Worm (Caenorhabditis elegans): ENCODE results near the gene T05B11.4.

DNA sequence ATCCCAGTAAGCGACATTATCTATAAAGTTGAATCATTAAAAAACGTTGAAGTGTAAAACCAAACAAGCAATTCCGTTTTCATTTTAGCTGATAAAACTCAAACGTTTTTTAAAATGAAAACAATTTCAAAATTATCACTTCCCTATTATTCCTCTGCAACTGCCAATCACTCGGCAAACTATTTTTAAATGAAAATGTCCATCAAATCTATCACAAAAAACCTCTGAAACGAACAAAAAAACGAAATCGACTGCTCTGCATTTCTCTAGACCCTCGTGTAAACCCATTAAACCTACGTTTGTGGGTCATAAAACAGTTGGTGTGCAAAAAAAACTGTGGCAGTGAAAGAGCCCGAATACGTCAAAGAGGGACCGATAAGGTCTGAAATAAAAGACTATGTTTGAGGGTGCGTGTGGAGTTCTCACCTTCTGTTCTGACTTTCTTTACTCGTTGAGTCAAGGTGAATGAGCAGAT, 11.9 kb downstream of the T05B11.4 start, which contains the start of gene fbxl-5:
- no peak for TF ChIP-seq nhr-11 (tag; optimal IDR thresholded peaks at IDR 0.05)
- no peak for TF ChIP-seq pha-4 (tag; optimal IDR thresholded peaks at IDR 0.05)
- TF ChIP-seq ceh-16 (tag; optimal IDR thresholded peaks at IDR 0.05): no peak
- no peak for TF ChIP-seq ztf-4 (tag; optimal IDR thresholded peaks at IDR 0.05)
- TF ChIP-seq ceh-9 (tag; optimal IDR thresholded peaks at IDR 0.05): no peak
- no peak for TF ChIP-seq pqm-1 (tag; optimal IDR thresholded peaks at IDR 0.05)
- TF ChIP-seq ama-1 (optimal IDR thresholded peaks at IDR 0.05): no peak
- TF ChIP-seq nfya-1 (tag; optimal IDR thresholded peaks at IDR 0.05; ENCODE audit: insufficient read depth): no peak
- TF ChIP-seq egl-27 (tag; optimal IDR thresholded peaks at IDR 0.05): no peak
- no peak for TF ChIP-seq nhr-77 (tag; optimal IDR thresholded peaks at IDR 0.05)
- no peak for TF ChIP-seq lin-15B (tag; optimal IDR thresholded peaks at IDR 0.05)
- TF ChIP-seq nhr-12 (tag; optimal IDR thresholded peaks at IDR 0.05): no peak
- no peak for TF ChIP-seq fos-1 (tag; optimal IDR thresholded peaks at IDR 0.05)
